Worm (Caenorhabditis elegans): ENCODE results near the gene srx-26.

The srx-26 gene

ce11 chrV:2792958-2793357 lies 40.1 kb upstream of the srx-26 start:
- no peak for TF ChIP-seq nhr-90 (tag; optimal IDR thresholded peaks at IDR 0.05; ENCODE audit: poor library complexity)
- TF ChIP-seq efl-1 (optimal IDR thresholded peaks at IDR 0.05): no peak
- peak in 1 of 2 experiments; percentile 68 for TF ChIP-seq efl-1 (GFP tag; optimal IDR thresholded peaks at IDR 0.05 in 1 of 2)

ce11 chrV:2780786-2781185 lies 27.9 kb upstream of the srx-26 start, which contains the start of gene R05D8.11:
Gene R05D8.11, minus strand, starts transcription at chrV:2780886.
- TF ChIP-seq elt-3 (tag; optimal IDR thresholded peaks at IDR 0.05): peak in 1 of 6 experiments; percentile 0
- no peak for TF ChIP-seq efl-1 (optimal IDR thresholded peaks at IDR 0.05)
- no peak for TF ChIP-seq efl-1 (GFP tag; optimal IDR thresholded peaks at IDR 0.05 in 1 of 2)

- peak; percentile 59 for TF ChIP-seq fkh-8 (tag; optimal IDR thresholded peaks at IDR 0.05)
- TF ChIP-seq ceh-63 (GFP tag; optimal IDR thresholded peaks at IDR 0.05): no peak
Measured at ce11 chrV:2774042-2774441, 21.1 kb upstream of the srx-26 start, which contains the start of gene srj-18. Gene srj-18, plus strand, starts transcription at chrV:2774342.

ce11 chrV:2771560-2771959 lies 18.7 kb upstream of the srx-26 start, which contains the start of gene srh-56:
Gene srh-56, plus strand, starts transcription at chrV:2771860.
- no peak for TF ChIP-seq mdl-1 (tag; optimal IDR thresholded peaks at IDR 0.05)
- TF ChIP-seq mab-9 (GFP tag; IDR thresholded peaks at IDR 0.05): no peak
- TF ChIP-seq rnt-1 (tag; optimal IDR thresholded peaks at IDR 0.05): no peak
- TF ChIP-seq vab-15 (tag; optimal IDR thresholded peaks at IDR 0.05): no peak
- no peak for TF ChIP-seq unc-86 (tag; optimal IDR thresholded peaks at IDR 0.05)
- no peak for TF ChIP-seq hpl-2 (GFP tag; optimal IDR thresholded peaks at IDR 0.05)
- TF ChIP-seq elt-2 (tag; optimal IDR thresholded peaks at IDR 0.05): no peak

ce11 chrV:2769754-2770153 lies 16.8 kb upstream of the srx-26 start, which contains the start of gene dhs-15:
Gene dhs-15, minus strand, starts transcription at chrV:2769854.
- peak; percentile 64 for TF ChIP-seq nhr-85 (tag)
- no peak for TF ChIP-seq efl-1 (optimal IDR thresholded peaks at IDR 0.05)
- TF ChIP-seq efl-1 (GFP tag; optimal IDR thresholded peaks at IDR 0.05 in 1 of 2): no peak

- no peak for TF ChIP-seq irx-1 (tag; optimal IDR thresholded peaks at IDR 0.05)
- TF ChIP-seq F16B12.6 (tag; optimal IDR thresholded peaks at IDR 0.05): no peak
- TF ChIP-seq mep-1 (tag; optimal IDR thresholded peaks at IDR 0.05): no peak
- no peak for TF ChIP-seq ztf-4 (tag; optimal IDR thresholded peaks at IDR 0.05)
- no peak for TF ChIP-seq nhr-237 (tag; optimal IDR thresholded peaks at IDR 0.05)
- no peak for TF ChIP-seq isw-1 (GFP tag; IDR thresholded peaks at IDR 0.05)
- TF ChIP-seq hlh-17 (GFP tag; optimal IDR thresholded peaks at IDR 0.05; ENCODE audit: borderline replicate concordance): no peak
- TF ChIP-seq nhr-71 (tag; optimal IDR thresholded peaks at IDR 0.05): no peak
- no peak for TF ChIP-seq lin-39 (tag; optimal IDR thresholded peaks at IDR 0.05)
- TF ChIP-seq pag-3 (tag; optimal IDR thresholded peaks at IDR 0.05; ENCODE audit: borderline replicate concordance, insufficient read depth): no peak
- TF ChIP-seq mab-9 (GFP tag; IDR thresholded peaks at IDR 0.05): no peak
- no peak for TF ChIP-seq aha-1 (tag; optimal IDR thresholded peaks at IDR 0.05)
- TF ChIP-seq ces-1 (GFP tag; optimal IDR thresholded peaks at IDR 0.05): no peak
- no peak for TF ChIP-seq xbp-1 (tag; optimal IDR thresholded peaks at IDR 0.05)
- TF ChIP-seq aly-2 (tag; optimal IDR thresholded peaks at IDR 0.05): no peak
- no peak for TF ChIP-seq elt-2 (tag; optimal IDR thresholded peaks at IDR 0.05)
- no peak for TF ChIP-seq nhr-76 (tag; optimal IDR thresholded peaks at IDR 0.05)
Measured at ce11 chrV:2767465-2767864, 14.6 kb upstream of the srx-26 start, which contains the start of gene R05D8.9. Gene R05D8.9, minus strand, starts transcription at chrV:2767565.

- no peak for TF ChIP-seq dsc-1 (tag; optimal IDR thresholded peaks at IDR 0.05)
- peak in 1 of 2 experiments; percentile 21 for TF ChIP-seq lin-35 (GFP tag; optimal IDR thresholded peaks at IDR 0.05)
- TF ChIP-seq elt-2 (tag; optimal IDR thresholded peaks at IDR 0.05): peak; percentile 71
Measured at ce11 chrV:2765052-2765451, 12.1 kb upstream of the srx-26 start, which contains the start of gene dhs-14. Gene dhs-14, minus strand, starts transcription at chrV:2765200.
